Worm (Caenorhabditis elegans) whole organism, mixed stage, embryonic: ENCODE data around the gene idpb-2.

Source experiments
- M03D4.4 ChIP-seq: sonication (generic microtip); optimal IDR thresholded peaks from 2 replicates; lab custom pipeline; 2017; ENCODE audit warnings: mild to moderate bottlenecking, missing genetic modification characterization, missing compliant biosample characterization
- bed-3 ChIP-seq: fragments of 200-800 bp; sonication (Bioruptor generic); optimal IDR thresholded peaks from 3 replicates; lab custom pipeline; 2018; ENCODE audit warnings: mild to moderate bottlenecking, missing genetic modification characterization, moderate library complexity, missing compliant biosample characterization
- ceh-39 ChIP-seq: fragments of 150-350 bp; optimal IDR thresholded peaks from 2 replicates; lab custom pipeline; 2014; ENCODE audit warnings: missing biosample characterization, missing genetic modification characterization
- ceh-43 ChIP-seq: fragments of 200-800 bp; sonication (Bioruptor generic); optimal IDR thresholded peaks from 2 replicates; lab custom pipeline; 2018; ENCODE audit warnings: mild to moderate bottlenecking, missing genetic modification characterization, moderate library complexity, missing compliant biosample characterization
- ceh-83 ChIP-seq: fragments of 200-800 bp; sonication (Bioruptor generic); optimal IDR thresholded peaks from 2 replicates; lab custom pipeline; 2018; ENCODE audit warnings: mild to moderate bottlenecking, missing genetic modification characterization, missing compliant biosample characterization
- ces-1 ChIP-seq: fragments of 150-350 bp; optimal IDR thresholded peaks from 2 replicates; lab custom pipeline; 2014; ENCODE audit warnings: missing biosample characterization, missing genetic modification reagents, missing genetic modification characterization
- cnd-1 ChIP-seq: fragments of 200-800 bp; sonication (Bioruptor generic); optimal IDR thresholded peaks from 2 replicates; lab custom pipeline; 2018; ENCODE audit warnings: mild to moderate bottlenecking, missing genetic modification characterization, missing compliant biosample characterization
- drap-1 ChIP-seq: fragments of 200-800 bp; sonication (Bioruptor generic); optimal IDR thresholded peaks from 3 replicates; lab custom pipeline; 2018; ENCODE audit warnings: mild to moderate bottlenecking, missing genetic modification characterization, missing compliant biosample characterization
- elt-1 ChIP-seq: sonication (generic microtip); optimal IDR thresholded peaks from 2 replicates; lab custom pipeline; 2017; ENCODE audit warnings: missing genetic modification characterization, mild to moderate bottlenecking, missing compliant biosample characterization, antibody characterized with exemption, moderate library complexity, borderline replicate concordance; ENCODE audit not compliant: insufficient read depth
- elt-3 ChIP-seq: fragments of 150-350 bp; optimal IDR thresholded peaks from 2 replicates; lab custom pipeline; 2014; ENCODE audit warnings: missing biosample characterization, missing genetic modification characterization
- ham-2 ChIP-seq: fragments of 200-800 bp; sonication (Bioruptor generic); optimal IDR thresholded peaks from 2 replicates; lab custom pipeline; 2018; ENCODE audit warnings: mild to moderate bottlenecking, missing genetic modification characterization, missing compliant biosample characterization
- hlh-1 ChIP-seq: fragments of 150-350 bp; optimal IDR thresholded peaks from 2 replicates; lab custom pipeline; 2014; ENCODE audit warnings: missing biosample characterization, missing genetic modification reagents, missing genetic modification characterization
- lin-13 ChIP-seq: fragments of 150-350 bp; optimal IDR thresholded peaks from 2 replicates; lab custom pipeline; 2014; ENCODE audit warnings: missing biosample characterization, missing genetic modification characterization
- lin-32 ChIP-seq: fragments of 200-800 bp; sonication (Bioruptor generic); optimal IDR thresholded peaks from 2 replicates; lab custom pipeline; 2018; ENCODE audit warnings: mild to moderate bottlenecking, missing genetic modification characterization, missing compliant biosample characterization
- lsy-2 ChIP-seq: fragments of 150-350 bp; optimal IDR thresholded peaks from 2 replicates; lab custom pipeline; 2014; ENCODE audit warnings: missing biosample characterization, missing genetic modification characterization
- mab-5 ChIP-seq: fragments of 150-350 bp; optimal IDR thresholded peaks from 2 replicates; lab custom pipeline; 2014; ENCODE audit warnings: missing biosample characterization, missing genetic modification characterization
- mep-1 ChIP-seq: fragments of 150-350 bp; optimal IDR thresholded peaks from 2 replicates; lab custom pipeline; 2017; ENCODE audit warnings: missing biosample characterization, missing genetic modification reagents, missing genetic modification characterization, inconsistent platforms
- mls-2 ChIP-seq: sonication (generic microtip); optimal IDR thresholded peaks from 2 replicates; lab custom pipeline; 2016; ENCODE audit warnings: mild to moderate bottlenecking, missing genetic modification characterization, moderate library complexity, missing compliant biosample characterization
- nhr-2 ChIP-seq: fragments of 150-350 bp; optimal IDR thresholded peaks from 2 replicates; lab custom pipeline; 2014; ENCODE audit warnings: missing biosample characterization, missing genetic modification characterization
- nhr-237 ChIP-seq: fragments of 150-350 bp; optimal IDR thresholded peaks from 2 replicates; lab custom pipeline; 2014; ENCODE audit warnings: missing biosample characterization, missing genetic modification characterization
- nhr-28 ChIP-seq: fragments of 150-350 bp; optimal IDR thresholded peaks from 2 replicates; lab custom pipeline; 2014; ENCODE audit warnings: missing biosample characterization, missing genetic modification characterization
- nhr-76 ChIP-seq: sonication (generic microtip); optimal IDR thresholded peaks from 2 replicates; lab custom pipeline; 2017; ENCODE audit warnings: missing biosample characterization, missing genetic modification characterization
- sem-2 ChIP-seq: fragments of 200-800 bp; sonication (Bioruptor generic); optimal IDR thresholded peaks from 2 replicates; lab custom pipeline; 2018; ENCODE audit warnings: mild to moderate bottlenecking, missing genetic modification characterization, missing compliant biosample characterization
- sptf-1 ChIP-seq: sonication (generic microtip); optimal IDR thresholded peaks from 2 replicates; lab custom pipeline; 2017; ENCODE audit warnings: mild to moderate bottlenecking, missing genetic modification characterization, moderate library complexity, missing compliant biosample characterization
- tbx-8 ChIP-seq: fragments of 200-800 bp; sonication (Bioruptor generic); optimal IDR thresholded peaks from 2 replicates; lab custom pipeline; 2018; ENCODE audit warnings: mild to moderate bottlenecking, missing genetic modification characterization, moderate library complexity, missing compliant biosample characterization
- unc-120 ChIP-seq: sonication (generic microtip); optimal IDR thresholded peaks from 2 replicates; lab custom pipeline; 2017; ENCODE audit warnings: missing genetic modification characterization, missing compliant biosample characterization; ENCODE audit not compliant: poor library complexity, severe bottlenecking
- unc-39 ChIP-seq: fragments of 150-350 bp; optimal IDR thresholded peaks from 2 replicates; lab custom pipeline; 2014; ENCODE audit warnings: missing biosample characterization, missing genetic modification characterization
- unc-62 ChIP-seq: fragments of 150-350 bp; optimal IDR thresholded peaks from 2 replicates; lab custom pipeline; 2014; ENCODE audit warnings: missing biosample characterization, missing genetic modification reagents, missing genetic modification characterization
- zip-8 ChIP-seq: fragments of 150-350 bp; optimal IDR thresholded peaks from 2 replicates; lab custom pipeline; 2014; ENCODE audit warnings: missing biosample characterization, missing genetic modification characterization
- ztf-11 ChIP-seq: fragments of 150-350 bp; optimal IDR thresholded peaks from 2 replicates; lab custom pipeline; 2014; ENCODE audit warnings: missing biosample characterization, missing genetic modification characterization

Gene idpb-2

DNA sequence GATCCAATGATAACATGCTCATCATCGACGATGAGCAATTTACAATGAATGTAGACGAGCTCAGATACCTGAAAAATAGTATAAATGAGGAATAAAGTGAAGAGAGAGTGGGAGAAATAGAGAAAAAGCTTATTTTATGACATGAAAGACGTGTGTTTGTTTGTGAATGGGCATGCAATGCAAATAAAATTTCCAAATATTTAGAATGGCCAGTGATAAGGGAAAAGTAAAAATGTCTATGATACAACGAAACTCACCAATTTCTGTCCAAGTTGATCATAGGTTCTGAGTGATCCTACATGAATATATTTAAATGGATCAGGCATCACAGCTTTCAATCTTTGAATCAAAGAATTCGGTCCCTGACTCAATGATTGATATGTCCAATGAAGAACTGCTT is 16.7 kb upstream of the idpb-2 start:
- no peak for TF ChIP-seq M03D4.4 (tag; lab: Kevin White, UChicago)
- TF ChIP-seq, all 35 proteins: peak for 0

ce11 chrII:5085450-5085849 is 16.0 kb upstream of the idpb-2 start, which contains the start of gene txt-9:
Gene txt-9 (plus strand): TSS chrII:5085785.
- TF ChIP-seq cnd-1 (tag; lab: Kevin White, UChicago) (no peak), ceh-43 (GFP tag; lab: Kevin White, UChicago) (no peak), zip-8 (no peak), sem-2 (GFP tag; lab: Kevin White, UChicago) (no peak), lsy-2 (tag; lab: Kevin White, UChicago) (no peak), ceh-39 (tag; lab: Kevin White, UChicago) (no peak)

DNA sequence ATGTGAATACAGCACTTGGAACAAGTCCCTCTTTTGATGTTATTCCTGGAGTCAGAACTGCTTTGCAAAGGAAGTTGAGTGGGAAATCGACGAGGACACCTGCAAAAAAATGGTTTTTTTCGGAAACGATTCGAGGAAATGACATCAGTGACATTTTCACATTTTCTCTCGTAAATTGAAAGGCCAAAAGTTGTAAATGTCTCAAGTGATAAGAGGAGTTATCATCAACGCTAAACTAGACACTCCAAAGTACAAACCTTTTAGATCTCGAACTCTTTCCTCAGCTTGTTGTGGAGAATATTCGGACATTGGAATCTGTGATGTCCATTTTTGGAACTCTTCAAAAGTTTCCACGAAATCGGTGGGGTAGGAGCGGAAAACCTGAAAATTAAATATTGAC is 14.8 kb upstream of the idpb-2 start:
- no peak for TF ChIP-seq ham-2 (GFP tag; lab: Kevin White, UChicago)
- no peak for TF ChIP-seq mab-5 (tag; lab: Kevin White, UChicago)
- TF ChIP-seq zip-8: no peak
- TF ChIP-seq hlh-1 (tag; lab: Kevin White, UChicago): no peak
- no peak for TF ChIP-seq bed-3
- no peak for TF ChIP-seq mls-2 (tag; lab: Kevin White, UChicago)
- no peak for TF ChIP-seq unc-120
- TF ChIP-seq sem-2 (GFP tag; lab: Kevin White, UChicago): no peak
- TF ChIP-seq nhr-2: no peak
- no peak for TF ChIP-seq ztf-11 (tag; lab: Kevin White, UChicago)
- no peak for TF ChIP-seq drap-1 (GFP tag; lab: Kevin White, UChicago)
- no peak for TF ChIP-seq nhr-237 (tag; lab: Kevin White, UChicago)
- no peak for TF ChIP-seq unc-39 (tag; lab: Kevin White, UChicago)
- TF ChIP-seq sptf-1 (tag; lab: Kevin White, UChicago): no peak

DNA sequence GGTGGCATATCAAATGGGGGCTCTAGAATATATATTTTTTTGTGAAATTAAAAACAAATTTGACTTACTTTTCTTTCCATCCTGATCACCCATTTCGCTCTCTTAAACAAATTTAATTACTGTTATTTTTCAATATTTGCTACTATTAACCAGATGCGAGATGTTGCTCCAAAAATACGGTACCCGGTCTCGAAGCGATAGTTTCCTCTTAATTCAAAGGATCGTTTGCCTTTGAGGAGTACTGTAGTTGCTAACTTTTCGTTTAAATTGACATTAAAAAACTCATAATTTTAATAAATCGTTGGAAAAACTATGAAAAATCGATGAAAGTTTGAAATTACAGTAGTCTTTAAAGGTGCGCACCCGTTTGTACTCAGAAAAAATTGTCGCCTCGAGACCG is 13.9 kb upstream of the idpb-2 start, which contains the start of gene C04G6.4:
Gene C04G6.4, minus strand, starts transcription at position 101 of the 400 bp plus-strand sequence.
- TF ChIP-seq mep-1 (tag; lab: Kevin White, UChicago): no peak
- TF ChIP-seq cnd-1 (tag; lab: Kevin White, UChicago): no peak
- TF ChIP-seq lin-32: no peak
- no peak for TF ChIP-seq nhr-28 (tag; lab: Kevin White, UChicago)
- no peak for TF ChIP-seq drap-1 (GFP tag; lab: Kevin White, UChicago)
- no peak for TF ChIP-seq nhr-76
- no peak for TF ChIP-seq lsy-2 (tag; lab: Kevin White, UChicago)
- TF ChIP-seq nhr-2: no peak
- TF ChIP-seq tbx-8 (GFP tag; lab: Kevin White, UChicago): no peak
- no peak for TF ChIP-seq M03D4.4 (tag; lab: Kevin White, UChicago)
- no peak for TF ChIP-seq ceh-39 (tag; lab: Kevin White, UChicago)
- no peak for TF ChIP-seq elt-3 (tag; lab: Kevin White, UChicago)
- no peak for TF ChIP-seq sem-2 (GFP tag; lab: Kevin White, UChicago)
- no peak for TF ChIP-seq unc-62 (GFP tag; lab: Kevin White, UChicago)

- TF ChIP-seq sem-2 (GFP tag; lab: Kevin White, UChicago) (no peak), ceh-83 (GFP tag; lab: Kevin White, UChicago) (no peak), elt-3 (tag; lab: Kevin White, UChicago) (no peak), unc-120 (peak; percentile 10), elt-1 (tag; lab: Kevin White, UChicago) (no peak), ceh-39 (tag; lab: Kevin White, UChicago) (peak; percentile 82), mep-1 (tag; lab: Kevin White, UChicago) (peak; percentile 64), hlh-1 (tag; lab: Kevin White, UChicago) (peak; percentile 13), lsy-2 (tag; lab: Kevin White, UChicago) (peak; percentile 20), ceh-43 (GFP tag; lab: Kevin White, UChicago) (no peak), unc-62 (GFP tag; lab: Kevin White, UChicago) (peak; percentile 86), ces-1 (GFP tag; lab: Kevin White, UChicago) (peak; percentile 94), nhr-2 (peak; percentile 70), mls-2 (tag; lab: Kevin White, UChicago) (no peak), lin-13 (tag; lab: Kevin White, UChicago) (peak; percentile 44)
Measured at ce11 chrII:5081124-5081913, 11.9 kb upstream of the idpb-2 start, which contains the start of gene dsh-2. Gene dsh-2 (minus strand): TSS chrII:5081174.
